Fruit fly (Drosophila melanogaster) whole organism, adult: ENCODE measurements around the gene CG14300.

Experiments
- CG11617 ChIP-seq: fragments of 200-800 bp; sonication (Bioruptor generic); optimal IDR thresholded peaks from 2 replicates; lab custom pipeline; 2017; ENCODE audit warnings: mild to moderate bottlenecking, missing biosample characterization, missing genetic modification reagents, missing genetic modification characterization
- CG14711 ChIP-seq: fragments of 200-800 bp; sonication (Bioruptor generic); optimal IDR thresholded peaks from 2 replicates; lab custom pipeline; 2018; ENCODE audit warnings: missing biosample characterization, mild to moderate bottlenecking, missing genetic modification characterization, moderate library complexity
- CG1620 ChIP-seq: fragments of 200-800 bp; sonication (Bioruptor generic); optimal IDR thresholded peaks from 2 replicates; lab custom pipeline; 2016; ENCODE audit warnings: missing biosample characterization, missing genetic modification characterization
- CG33017 ChIP-seq: fragments of 200-800 bp; sonication (Bioruptor generic); optimal IDR thresholded peaks from 2 replicates; lab custom pipeline; 2018; ENCODE audit warnings: missing biosample characterization, mild to moderate bottlenecking, missing genetic modification characterization, moderate library complexity
- Mnt ChIP-seq: fragments of 200-800 bp; sonication (Bioruptor generic); optimal IDR thresholded peaks from 2 replicates; lab custom pipeline; 2016; ENCODE audit warnings: missing biosample characterization, mild to moderate bottlenecking, missing genetic modification characterization
- bab1 ChIP-seq: fragments of 200-800 bp; sonication (Bioruptor generic); optimal IDR thresholded peaks from 3 replicates; lab custom pipeline; 2019; ENCODE audit warnings: missing biosample characterization, mild to moderate bottlenecking, missing genetic modification characterization, moderate library complexity
- cnc ChIP-seq, 2 experiments: fragments of >200 bp; optimal IDR thresholded peaks; 2 replicates each; lab custom pipeline; 2017
- kay ChIP-seq: fragments of 200-800 bp; sonication (Bioruptor generic); peaks from one replicate; lab custom pipeline; 2016; ENCODE audit warnings: missing biosample characterization, missing genetic modification characterization, borderline replicate concordance

DNA sequence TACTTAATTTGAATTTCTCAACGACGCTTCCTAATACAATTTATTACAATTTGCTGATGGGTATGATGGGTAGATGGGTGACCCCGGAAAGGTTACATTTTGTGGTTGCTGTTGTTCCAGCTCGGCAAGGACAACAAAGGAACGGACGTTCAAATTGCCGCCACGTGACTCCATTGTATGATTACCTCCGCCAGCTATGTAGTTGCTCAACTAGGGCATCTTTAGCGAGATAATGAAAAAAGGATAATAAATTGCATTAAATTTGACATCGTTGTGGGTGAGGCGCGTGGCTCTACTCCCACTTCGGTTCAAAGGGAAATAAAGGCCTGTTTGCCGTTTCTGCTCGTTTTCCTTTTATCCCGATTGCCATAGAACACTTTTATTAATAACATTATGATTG, 27.9 kb upstream of the CG14300 start:
- TF ChIP-seq Mnt (GFP tag; lab: Kevin White, UChicago) (no peak), CG33017 (tag; lab: Kevin White, UChicago) (no peak), kay (GFP tag; lab: Kevin White, UChicago) (no peak), CG14711 (tag; lab: Kevin White, UChicago) (no peak), bab1 (GFP tag; lab: Kevin White, UChicago) (no peak), cnc (optimal IDR thresholded peaks at IDR 0.05; lab: Kevin White, UChicago) (no peak), CG11617 (GFP tag; lab: Kevin White, UChicago) (no peak), CG1620 (GFP tag; lab: Kevin White, UChicago) (no peak)
